Fruit fly (Drosophila melanogaster): Measurements from ENCODE around the gene Kul.

Gene Kul

dm6 chr3R:29772090-29772794 lies 46.6 kb downstream of the Kul start (continued):
- TF ChIP-seq onecut (GFP tag; IDR thresholded peaks at IDR 0.05) (no peak), CG10366 (GFP tag; IDR thresholded peaks at IDR 0.05) (peak; percentile 25; the same call in 1 of the 2 replicates), CG6683 (GFP tag; optimal IDR thresholded peaks at IDR 0.05) (no peak), fd96Cb (tag; optimal IDR thresholded peaks at IDR 0.05) (no peak), gem (tag; optimal IDR thresholded peaks at IDR 0.05) (peak; percentile 63), CG7357 (GFP tag; IDR thresholded peaks at IDR 0.05) (no peak), fd64A (GFP tag; optimal IDR thresholded peaks at IDR 0.05) (no peak), CG2120 (GFP tag; optimal IDR thresholded peaks at IDR 0.05) (peak; percentile 13), D19B (GFP tag; optimal IDR thresholded peaks at IDR 0.05) (peak; percentile 42), nerfin-2 (GFP tag; IDR thresholded peaks at IDR 0.05; ENCODE audit: partially characterized antibody) (peak; percentile 9; the same call in 1 of the 2 replicates), wek (GFP tag; optimal IDR thresholded peaks at IDR 0.05) (no peak), CG8089 (GFP tag; optimal IDR thresholded peaks at IDR 0.05) (no peak), CG12071 (GFP tag; optimal IDR thresholded peaks at IDR 0.05) (no peak), CG15011 (GFP tag; optimal IDR thresholded peaks at IDR 0.05) (peak; percentile 8), abd-A (tag; optimal IDR thresholded peaks at IDR 0.05) (no peak), CG9797 (GFP tag; optimal IDR thresholded peaks at IDR 0.05) (no peak), dysf (GFP tag; IDR thresholded peaks at IDR 0.05) (0 out of 3 replicates have a peak, but pooled peaks have one; percentile 33), sr (GFP tag; IDR thresholded peaks at IDR 0.05) (peak; percentile 32; the same call in 1 of the 3 replicates), croc (GFP tag; conservative IDR thresholded peaks at IDR 0.05) (no peak; the same call in 2 of the 3 replicates), H15 (GFP tag; IDR thresholded peaks at IDR 0.05) (no peak), CG14014 (GFP tag; IDR thresholded peaks at IDR 0.05) (peak; percentile 8; the same call in 1 of the 2 replicates), Meics (GFP tag; optimal IDR thresholded peaks at IDR 0.05) (peak; percentile 60), D (optimal IDR thresholded peaks at IDR 0.05) (no peak), D (GFP tag; optimal IDR thresholded peaks at IDR 0.05) (peak; percentile 6), Med (GFP tag) (peak; percentile 24), CG12299 (tag; optimal IDR thresholded peaks at IDR 0.05) (no peak), CG3847 (GFP tag; IDR thresholded peaks at IDR 0.05) (0 out of 2 replicates have a peak, but pooled peaks have one; percentile 19), klu (GFP tag; IDR thresholded peaks at IDR 0.05) (no peak), CG17359 (tag; optimal IDR thresholded peaks at IDR 0.05) (peak; percentile 8), CG13775 (GFP tag; optimal IDR thresholded peaks at IDR 0.05) (peak; percentile 74), Dip3 (GFP tag; optimal IDR thresholded peaks at IDR 0.05) (no peak), CG13424 (tag; optimal IDR thresholded peaks at IDR 0.05) (peak; percentile 15), CG17829 (tag; optimal IDR thresholded peaks at IDR 0.05) (no peak), CG9437 (GFP tag; optimal IDR thresholded peaks at IDR 0.05) (peak; percentile 93), CG8290 (GFP tag; optimal IDR thresholded peaks at IDR 0.05) (peak; percentile 34), CG8290 (tag; optimal IDR thresholded peaks at IDR 0.05) (peak in 1 of 2 experiments; percentile 61), prd (optimal IDR thresholded peaks at IDR 0.05) (no peak), prd (GFP tag; IDR thresholded peaks at IDR 0.05) (peak; percentile 51; the same call in 2 of the 3 replicates), Antp (GFP tag; optimal IDR thresholded peaks at IDR 0.05) (peak; percentile 8), pum (GFP tag; optimal IDR thresholded peaks at IDR 0.05) (peak; percentile 3), pnt (GFP tag; optimal IDR thresholded peaks at IDR 0.05) (no peak), ase (GFP tag; IDR thresholded peaks at IDR 0.05) (no peak), CG3995 (GFP tag; optimal IDR thresholded peaks at IDR 0.05) (peak; percentile 2), CG6791 (GFP tag; IDR thresholded peaks at IDR 0.05; ENCODE audit: partially characterized antibody) (peak; percentile 20; the same call in 1 of the 3 replicates), CG4854 (GFP tag; optimal IDR thresholded peaks at IDR 0.05) (no peak), mam (GFP tag; optimal IDR thresholded peaks at IDR 0.05) (peak; percentile 2), CG10274 (GFP tag; optimal IDR thresholded peaks at IDR 0.05) (peak; percentile 15), CG18262 (tag; optimal IDR thresholded peaks at IDR 0.05) (peak; percentile 61), CG31365 (tag; optimal IDR thresholded peaks at IDR 0.05) (no peak), ken (GFP tag; IDR thresholded peaks at IDR 0.05) (peak; percentile 39; the same call in 1 of the 3 replicates)

All from whole organism, embryonic.